Fruit fly (Drosophila melanogaster) whole organism, adult: ENCODE results near the gene CG17343.

Experiments
- CG1620 ChIP-seq: fragments of 200-800 bp; sonication (Bioruptor generic); optimal IDR thresholded peaks from 2 replicates; lab custom pipeline; 2016; ENCODE audit warnings: missing biosample characterization, missing genetic modification characterization
- CG7045 ChIP-seq: fragments of 200-800 bp; sonication (Bioruptor generic); optimal IDR thresholded peaks from 2 replicates; lab custom pipeline; 2017; ENCODE audit warnings: missing biosample characterization, mild to moderate bottlenecking, missing genetic modification characterization
- pad ChIP-seq: fragments of 200-800 bp; sonication (Bioruptor generic); optimal IDR thresholded peaks from 3 replicates; lab custom pipeline; 2017; ENCODE audit warnings: missing biosample characterization, missing genetic modification characterization, mild to moderate bottlenecking, moderate library complexity, missing genetic modification reagents

- TF ChIP-seq CG7045 (no peak), pad (GFP tag; lab: Kevin White, UChicago) (no peak), CG1620 (GFP tag; lab: Kevin White, UChicago) (no peak)
Measured at dm6 chr2L:19027246-19027886, 37.4 kb upstream of the CG17343 start, which contains the start of gene Sidpn.
